Worm (Caenorhabditis elegans) whole organism, L4 larva: ENCODE results near the gene rfc-3.
A peak's percentile ranks its signal among the peaks of the same experiment; 100 is the strongest.

Source experiments
- F49E8.2 ChIP-seq: sonication (generic microtip); optimal IDR thresholded peaks from 2 replicates; lab custom pipeline; 2016; ENCODE audit warnings: missing compliant biosample characterization, mild to moderate bottlenecking, missing genetic modification characterization, borderline replicate concordance
- ZK546.5 ChIP-seq, 2 experiments: sonication (generic microtip); optimal IDR thresholded peaks; 2 replicates each; lab custom pipeline; 2017; ENCODE audit warnings: missing biosample characterization in 2 of 2, missing genetic modification characterization in 2 of 2
- ctbp-1 ChIP-seq: fragments of 200-800 bp; sonication (Bioruptor generic); IDR thresholded peaks from 2 replicates; pipeline ENCODE4 v1.3.6; 2022; ENCODE audit warnings: missing genetic modification reagents, missing genetic modification characterization, missing compliant biosample characterization
- fkh-10 ChIP-seq: fragments of 150-350 bp; optimal IDR thresholded peaks from 2 replicates; lab custom pipeline; 2014; ENCODE audit warnings: missing biosample characterization, missing genetic modification reagents, missing genetic modification characterization
- fos-1 ChIP-seq: fragments of 150-350 bp; optimal IDR thresholded peaks from 2 replicates; lab custom pipeline; 2014; ENCODE audit warnings: missing biosample characterization, missing genetic modification characterization
- hmg-1.1 ChIP-seq: fragments of 200-800 bp; sonication (Bioruptor generic); IDR thresholded peaks from 2 replicates; pipeline ENCODE4 v1.3.6; 2022; ENCODE audit warnings: missing genetic modification reagents, missing genetic modification characterization, missing compliant biosample characterization
- lin-13 ChIP-seq: fragments of 150-350 bp; optimal IDR thresholded peaks from 2 replicates; lab custom pipeline; 2014; ENCODE audit warnings: missing biosample characterization, missing genetic modification reagents, missing genetic modification characterization
- lin-29 ChIP-seq: fragments of 200-800 bp; sonication (Bioruptor generic); IDR thresholded peaks from 2 replicates; pipeline ENCODE4 v1.3.6; 2022; ENCODE audit warnings: missing genetic modification reagents, missing genetic modification characterization, missing compliant biosample characterization
- mes-2 ChIP-seq: sonication (generic microtip); optimal IDR thresholded peaks from 2 replicates; lab custom pipeline; 2016; ENCODE audit warnings: missing genotype, mild to moderate bottlenecking, missing genetic modification characterization, missing compliant biosample characterization; ENCODE audit not compliant: poor library complexity, severe bottlenecking
- nhr-76 ChIP-seq: fragments of 150-350 bp; optimal IDR thresholded peaks from 2 replicates; lab custom pipeline; 2014; ENCODE audit warnings: missing biosample characterization, missing genetic modification characterization
- pqm-1 ChIP-seq: sonication (generic microtip); optimal IDR thresholded peaks from 2 replicates; lab custom pipeline; 2017; ENCODE audit warnings: missing biosample characterization, missing genetic modification characterization
- unc-130 ChIP-seq: sonication (generic microtip); optimal IDR thresholded peaks from 2 replicates; lab custom pipeline; 2016; ENCODE audit warnings: missing genetic modification reagents, missing genetic modification characterization, missing compliant biosample characterization

ce11 chrIV:13057418-13057817 lies 38.1 kb upstream of the rfc-3 start, which contains the start of gene scl-2:
- TF ChIP-seq fos-1 (tag; lab: Kevin White, UChicago) (no peak), nhr-76 (no peak), lin-29 (no peak), F49E8.2 (tag; lab: Kevin White, UChicago) (no peak), ctbp-1 (GFP tag; lab: Robert Waterston, UW) (no peak), hmg-1.1 (no peak), fkh-10 (GFP tag; lab: Kevin White, UChicago) (no peak), lin-13 (GFP tag; lab: Kevin White, UChicago) (no peak), pqm-1 (tag; lab: Kevin White, UChicago) (peak; percentile 99), ZK546.5 (tag; optimal IDR thresholded peaks at IDR 0.05; lab: Kevin White, UChicago) (no peak), mes-2 (tag; lab: Kevin White, UChicago) (peak; percentile 20), unc-130 (GFP tag; lab: Kevin White, UChicago) (no peak)
